Fruit fly (Drosophila melanogaster) whole organism, prepupa: ENCODE data around the gene nbs.

Experiments
- CG11294 ChIP-seq: fragments of 200-800 bp; sonication (Bioruptor generic); IDR thresholded peaks from 2 replicates; pipeline ENCODE4 v1.3.6; 2022; ENCODE audit warnings: missing biosample characterization, missing genetic modification characterization
- CG31627 ChIP-seq: fragments of 200-800 bp; sonication (Bioruptor generic); optimal IDR thresholded peaks from 3 replicates; lab custom pipeline; 2016; ENCODE audit warnings: missing biosample characterization, missing genetic modification characterization
- CG6276 ChIP-seq: fragments of 200-800 bp; sonication (Bioruptor generic); optimal IDR thresholded peaks from 2 replicates; lab custom pipeline; 2017; ENCODE audit warnings: missing biosample characterization, mild to moderate bottlenecking, missing genetic modification characterization
- CG8319 ChIP-seq: fragments of 200-800 bp; sonication (Bioruptor generic); optimal IDR thresholded peaks from 3 replicates; lab custom pipeline; 2016; ENCODE audit warnings: missing biosample characterization, missing genetic modification characterization
- Eip78C ChIP-seq: fragments of 200-800 bp; sonication (Bioruptor generic); peaks from one replicate; lab custom pipeline; 2016; ENCODE audit warnings: missing biosample characterization, missing genetic modification characterization
- eg ChIP-seq: fragments of 200-800 bp; sonication (Bioruptor generic); IDR thresholded peaks from 3 replicates; pipeline ENCODE4 v1.3.6; 2022; ENCODE audit warnings: missing biosample characterization, missing genetic modification characterization
- pdm3 ChIP-seq: fragments of 200-800 bp; sonication (Bioruptor generic); optimal IDR thresholded peaks from 3 replicates; lab custom pipeline; 2016; ENCODE audit warnings: missing biosample characterization, missing genetic modification characterization

DNA sequence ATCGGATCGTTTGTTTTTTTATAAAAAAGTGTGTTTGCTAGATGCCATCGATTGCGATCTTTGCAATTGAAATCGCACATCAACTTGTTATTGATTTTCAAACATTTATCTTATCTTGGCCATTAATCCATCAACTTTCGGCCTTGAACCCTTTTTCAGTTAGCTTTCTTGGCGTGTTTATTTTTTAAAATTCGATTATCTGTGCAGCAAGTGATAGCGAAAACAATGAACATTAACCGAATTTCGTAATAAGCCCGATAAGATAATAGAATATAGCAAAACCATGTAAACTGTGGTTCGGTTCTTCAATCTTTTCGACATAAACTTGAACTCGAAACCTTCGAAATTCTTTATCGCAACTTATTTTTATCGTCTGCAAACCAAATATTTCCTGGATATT is 48.7 kb downstream of the nbs start:
- TF ChIP-seq CG31627 (no peak), CG8319 (GFP tag; lab: Kevin White, UChicago) (no peak), pdm3 (GFP tag; lab: Kevin White, UChicago) (no peak), eg (GFP tag; lab: Robert Waterston, UW) (no peak), Eip78C (GFP tag; lab: Kevin White, UChicago) (no peak), CG6276 (GFP tag; lab: Kevin White, UChicago) (no peak), CG11294 (no peak)
